Worm (Caenorhabditis elegans) whole organism, L2 larva: Measurements from ENCODE around the gene srz-101.

Source experiments
- F13H6.1 ChIP-seq: sonication (generic microtip); optimal IDR thresholded peaks from 2 replicates; lab custom pipeline; 2016; ENCODE audit warnings: missing genetic modification characterization, missing compliant biosample characterization
- R02D3.7 ChIP-seq: fragments of 150-350 bp; optimal IDR thresholded peaks from 2 replicates; lab custom pipeline; 2014; ENCODE audit warnings: missing biosample characterization, missing genetic modification characterization
- ama-1 ChIP-seq: fragments of 150-350 bp; optimal IDR thresholded peaks from 2 replicates; lab custom pipeline; 2018; ENCODE audit warnings: inconsistent platforms
- crh-2 ChIP-seq: sonication (generic microtip); optimal IDR thresholded peaks from 2 replicates; lab custom pipeline; 2017; ENCODE audit warnings: missing biosample characterization, missing genetic modification characterization
- lin-39 ChIP-seq: fragments of 150-350 bp; optimal IDR thresholded peaks from 2 replicates; lab custom pipeline; 2014; ENCODE audit warnings: missing biosample characterization, missing genetic modification reagents, missing genetic modification characterization
- mab-5 ChIP-seq: fragments of 150-350 bp; optimal IDR thresholded peaks from 2 replicates; lab custom pipeline; 2014; ENCODE audit warnings: missing biosample characterization, missing genetic modification characterization
- nhr-12 ChIP-seq: fragments of 150-350 bp; optimal IDR thresholded peaks from 2 replicates; lab custom pipeline; 2014; ENCODE audit warnings: missing biosample characterization, missing genetic modification characterization
- nhr-237 ChIP-seq: fragments of 150-350 bp; optimal IDR thresholded peaks from 2 replicates; lab custom pipeline; 2014; ENCODE audit warnings: missing biosample characterization, missing genetic modification characterization
- nhr-6 ChIP-seq: fragments of 150-350 bp; optimal IDR thresholded peaks from 2 replicates; lab custom pipeline; 2014; ENCODE audit warnings: missing biosample characterization, missing genetic modification characterization
- unc-39 ChIP-seq: fragments of 150-350 bp; optimal IDR thresholded peaks from 2 replicates; lab custom pipeline; 2014; ENCODE audit warnings: missing biosample characterization, missing genetic modification characterization
- unc-62 ChIP-seq: fragments of 150-350 bp; optimal IDR thresholded peaks from 2 replicates; lab custom pipeline; 2014; ENCODE audit warnings: missing biosample characterization, missing genetic modification reagents, missing genetic modification characterization
- zag-1 ChIP-seq: fragments of 150-350 bp; optimal IDR thresholded peaks from 2 replicates; lab custom pipeline; 2014; ENCODE audit warnings: missing biosample characterization, missing genetic modification characterization
- ztf-11 ChIP-seq: sonication (generic microtip); optimal IDR thresholded peaks from 2 replicates; lab custom pipeline; 2017; ENCODE audit warnings: missing biosample characterization, missing genetic modification characterization

ce11 chrV:16739100-16739499 is 44.5 kb downstream of the srz-101 start, which contains the start of the genes clec-29 and clec-39:
- TF ChIP-seq mab-5 (tag; lab: Kevin White, UChicago) (no peak), nhr-6 (no peak), nhr-12 (no peak), R02D3.7 (tag; lab: Kevin White, UChicago) (no peak), unc-62 (GFP tag; lab: Kevin White, UChicago) (no peak), ztf-11 (tag; lab: Kevin White, UChicago) (no peak), unc-39 (tag; lab: Kevin White, UChicago) (no peak), zag-1 (tag; lab: Kevin White, UChicago) (no peak), F13H6.1 (tag; lab: Kevin White, UChicago) (no peak), nhr-237 (tag; lab: Kevin White, UChicago) (no peak), lin-39 (tag; lab: Kevin White, UChicago) (no peak), ama-1 (lab: Kevin White, UChicago) (no peak), crh-2 (tag; lab: Kevin White, UChicago) (no peak)
